Fruit fly (Drosophila melanogaster): ENCODE data around the gene Sirt7.
A peak's percentile ranks its signal among the peaks of the same experiment; 100 is the strongest.

The Sirt7 gene

dm6 chr3R:29066285-29066684 lies 10.6 kb downstream of the Sirt7 start (continued):
- peak; percentile 4 for TF ChIP-seq CG34376 (GFP tag; optimal IDR thresholded peaks at IDR 0.05)
- TF ChIP-seq dpn (GFP tag; optimal IDR thresholded peaks at IDR 0.05) = no peak
- TF ChIP-seq cato (GFP tag; optimal IDR thresholded peaks at IDR 0.05; ENCODE audit: borderline replicate concordance) = no peak
- TF ChIP-seq Elba2 (GFP tag; optimal IDR thresholded peaks at IDR 0.05) = no peak
- TF ChIP-seq CG12071 (GFP tag; optimal IDR thresholded peaks at IDR 0.05) = peak; percentile 47
- TF ChIP-seq gt (GFP tag; IDR thresholded peaks at IDR 0.05) = no peak
- no peak for TF ChIP-seq trem (tag; optimal IDR thresholded peaks at IDR 0.05)
- peak; percentile 15 for TF ChIP-seq CG13296 (GFP tag; optimal IDR thresholded peaks at IDR 0.05)
- no peak for TF ChIP-seq ssp (GFP tag; IDR thresholded peaks at IDR 0.05)
- no peak for TF ChIP-seq grau (tag; optimal IDR thresholded peaks at IDR 0.05)
- no peak for TF ChIP-seq pros (GFP tag; optimal IDR thresholded peaks at IDR 0.05)
- TF ChIP-seq Doc3 (GFP tag; IDR thresholded peaks at IDR 0.05; ENCODE audit: partially characterized antibody) = no peak
- no peak for TF ChIP-seq CG7271 (tag; optimal IDR thresholded peaks at IDR 0.05)
- TF ChIP-seq Neu2 (GFP tag; optimal IDR thresholded peaks at IDR 0.05; ENCODE audit: borderline replicate concordance) = no peak
- TF ChIP-seq HLH4C (GFP tag; IDR thresholded peaks at IDR 0.05; ENCODE audit: partially characterized antibody) = no peak
- TF ChIP-seq CG1024 (GFP tag; IDR thresholded peaks at IDR 0.05) = no peak
- TF ChIP-seq vfl (GFP tag; optimal IDR thresholded peaks at IDR 0.05) = no peak
- TF ChIP-seq Hr39 (optimal IDR thresholded peaks at IDR 0.05) = no peak

- TF ChIP-seq sens (GFP tag) (peak; percentile 39), Doc3 (GFP tag; IDR thresholded peaks at IDR 0.05; ENCODE audit: partially characterized antibody) (no peak)
These were observed 11.4 kb downstream of the Sirt7 start for dm6 chr3R:29067091-29067490.

dm6 chr3R:29068430-29069207 lies 12.9 kb downstream of the Sirt7 start:
- TF ChIP-seq ham (GFP tag; IDR thresholded peaks at IDR 0.05) = no peak
- TF ChIP-seq CG7372 (GFP tag; IDR thresholded peaks at IDR 0.05) = 0 out of 2 replicates have a peak, but pooled peaks have one; percentile 11
- TF ChIP-seq dpn (GFP tag; optimal IDR thresholded peaks at IDR 0.05) = peak; percentile 12 to 39
- no peak for TF ChIP-seq wdn (GFP tag; IDR thresholded peaks at IDR 0.05)
- TF ChIP-seq Sin3A (optimal IDR thresholded peaks at IDR 0.05) = no peak
- peak; percentile 49 for TF ChIP-seq CG15269 (tag; optimal IDR thresholded peaks at IDR 0.05)
- no peak for TF ChIP-seq tio (GFP tag; optimal IDR thresholded peaks at IDR 0.05)
- TF ChIP-seq C15 (GFP tag; IDR thresholded peaks at IDR 0.05) = no peak
- no peak for TF ChIP-seq MBD-R2 (GFP tag; IDR thresholded peaks at IDR 0.05)
- TF ChIP-seq luna (GFP tag; optimal IDR thresholded peaks at IDR 0.05) = no peak
- TF ChIP-seq inv (GFP tag; IDR thresholded peaks at IDR 0.05; ENCODE audit: partially characterized antibody) = no peak
- TF ChIP-seq CG12219 (GFP tag; optimal IDR thresholded peaks at IDR 0.05) = peak; percentile 29
- peak; percentile 19 for TF ChIP-seq Antp (GFP tag; optimal IDR thresholded peaks at IDR 0.05)
- TF ChIP-seq crp (GFP tag; optimal IDR thresholded peaks at IDR 0.05) = no peak
- TF ChIP-seq CG11695 (GFP tag; IDR thresholded peaks at IDR 0.05) = peak; percentile 71; the same call in 1 of the 3 replicates
- peak; percentile 31 for TF ChIP-seq Med (GFP tag)
- TF ChIP-seq Hey (tag; optimal IDR thresholded peaks at IDR 0.05) = no peak
- TF ChIP-seq Dek (tag; optimal IDR thresholded peaks at IDR 0.05) = peak; percentile 15
- TF ChIP-seq dimm (GFP tag; IDR thresholded peaks at IDR 0.05) = no peak
- TF ChIP-seq ken (GFP tag; IDR thresholded peaks at IDR 0.05) = no peak
- no peak for TF ChIP-seq prd (optimal IDR thresholded peaks at IDR 0.05)
- TF ChIP-seq prd (GFP tag; IDR thresholded peaks at IDR 0.05) = peak; percentile 48; the same call in 1 of the 3 replicates
- no peak for TF ChIP-seq kah (GFP tag; optimal IDR thresholded peaks at IDR 0.05)
- peak; percentile 64 for TF ChIP-seq row (GFP tag; IDR thresholded peaks at IDR 0.05)
- no peak for TF ChIP-seq Sox100B (GFP tag; optimal IDR thresholded peaks at IDR 0.05)
- TF ChIP-seq CG12744 (GFP tag; optimal IDR thresholded peaks at IDR 0.05) = no peak
- peak; percentile 15 for TF ChIP-seq tin (GFP tag; optimal IDR thresholded peaks at IDR 0.05)
- TF ChIP-seq CG10321 (GFP tag; IDR thresholded peaks at IDR 0.05) = no peak
- no peak for TF ChIP-seq abd-A (tag; optimal IDR thresholded peaks at IDR 0.05)
- TF ChIP-seq chm (GFP tag; IDR thresholded peaks at IDR 0.05) = no peak; the same call in 1 of the 2 replicates
- TF ChIP-seq CG8281 (tag; optimal IDR thresholded peaks at IDR 0.05) = peak; percentile 17

Measured in whole organism, embryonic.